Fruit fly (Drosophila melanogaster) whole organism, adult: Measurements from ENCODE around the gene Mic26-27.

Source experiments
- CG11617 ChIP-seq: fragments of 200-800 bp; sonication (Bioruptor generic); optimal IDR thresholded peaks from 2 replicates; lab custom pipeline; 2017; ENCODE audit warnings: mild to moderate bottlenecking, missing biosample characterization, missing genetic modification reagents, missing genetic modification characterization
- CG1620 ChIP-seq: fragments of 200-800 bp; sonication (Bioruptor generic); optimal IDR thresholded peaks from 2 replicates; lab custom pipeline; 2016; ENCODE audit warnings: missing biosample characterization, missing genetic modification characterization
- CG5204 ChIP-seq: fragments of 200-800 bp; sonication (Bioruptor generic); optimal IDR thresholded peaks from 2 replicates; lab custom pipeline; 2016; ENCODE audit warnings: missing biosample characterization, missing genetic modification characterization
- CG7045 ChIP-seq: fragments of 200-800 bp; sonication (Bioruptor generic); optimal IDR thresholded peaks from 2 replicates; lab custom pipeline; 2017; ENCODE audit warnings: missing biosample characterization, mild to moderate bottlenecking, missing genetic modification characterization
- CG7101 ChIP-seq: fragments of 200-800 bp; sonication (Bioruptor generic); optimal IDR thresholded peaks from 2 replicates; lab custom pipeline; 2018; ENCODE audit warnings: missing biosample characterization, mild to moderate bottlenecking, missing genetic modification characterization, moderate library complexity
- Hr96 ChIP-seq: fragments of 200-800 bp; sonication (Bioruptor generic); optimal IDR thresholded peaks from 2 replicates; lab custom pipeline; 2016; ENCODE audit warnings: missing biosample characterization, missing genetic modification characterization
- Mnt ChIP-seq: fragments of 200-800 bp; sonication (Bioruptor generic); optimal IDR thresholded peaks from 2 replicates; lab custom pipeline; 2016; ENCODE audit warnings: missing biosample characterization, mild to moderate bottlenecking, missing genetic modification characterization
- cnc ChIP-seq, 2 experiments: fragments of >200 bp; optimal IDR thresholded peaks; 2 replicates each; lab custom pipeline; 2017
- kay ChIP-seq: fragments of 200-800 bp; sonication (Bioruptor generic); peaks from one replicate; lab custom pipeline; 2016; ENCODE audit warnings: missing biosample characterization, missing genetic modification characterization, borderline replicate concordance
- ovo ChIP-seq: fragments of 200-800 bp; sonication (Bioruptor generic); optimal IDR thresholded peaks from 2 replicates; lab custom pipeline; 2016; ENCODE audit warnings: missing biosample characterization, missing genetic modification characterization
- pad ChIP-seq: fragments of 200-800 bp; sonication (Bioruptor generic); optimal IDR thresholded peaks from 3 replicates; lab custom pipeline; 2017; ENCODE audit warnings: missing biosample characterization, missing genetic modification characterization, mild to moderate bottlenecking, moderate library complexity, missing genetic modification reagents
- tj ChIP-seq: fragments of 200-800 bp; sonication (Bioruptor generic); optimal IDR thresholded peaks from 3 replicates; lab custom pipeline; 2017; ENCODE audit warnings: missing biosample characterization, mild to moderate bottlenecking, missing genetic modification characterization, moderate library complexity
- toe ChIP-seq: fragments of 200-800 bp; sonication (Bioruptor generic); optimal IDR thresholded peaks from 2 replicates; lab custom pipeline; 2016; ENCODE audit warnings: missing biosample characterization, missing genetic modification characterization

DNA sequence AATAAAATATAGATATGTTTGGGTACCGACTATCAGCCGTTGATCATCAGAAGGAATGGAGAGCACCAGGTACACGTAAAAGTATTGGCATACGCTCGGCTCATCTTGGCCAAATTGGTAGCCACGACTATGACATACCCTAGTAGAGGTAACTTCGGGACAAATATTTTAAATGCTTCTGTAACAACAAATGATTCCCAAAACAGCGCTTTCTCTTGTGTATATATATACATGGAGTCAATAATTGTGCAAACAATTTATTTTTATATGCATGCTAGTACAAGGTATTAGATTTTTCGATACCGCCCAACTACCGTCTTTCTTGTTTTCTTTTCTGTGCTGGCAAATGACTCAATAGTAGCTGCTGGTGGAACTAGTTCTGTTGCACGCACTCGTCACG lies 27.2 kb downstream of the Mic26-27 start:
- no peak for TF ChIP-seq pad (GFP tag; lab: Kevin White, UChicago)
- TF ChIP-seq ovo (GFP tag; lab: Kevin White, UChicago) = no peak
- no peak for TF ChIP-seq CG11617
- no peak for TF ChIP-seq tj (GFP tag; lab: Kevin White, UChicago)
- TF ChIP-seq CG5204 = no peak
- TF ChIP-seq Mnt (GFP tag; lab: Kevin White, UChicago) = no peak
- TF ChIP-seq CG7045 (GFP tag; lab: Kevin White, UChicago) = no peak
- no peak for TF ChIP-seq kay (GFP tag; lab: Kevin White, UChicago)
- no peak for TF ChIP-seq Hr96 (GFP tag; lab: Kevin White, UChicago)
- TF ChIP-seq CG1620 (GFP tag; lab: Kevin White, UChicago) = no peak
- TF ChIP-seq toe (GFP tag; lab: Kevin White, UChicago) = no peak
- no peak for TF ChIP-seq cnc (optimal IDR thresholded peaks at IDR 0.05; lab: Kevin White, UChicago)
- TF ChIP-seq CG7101 (tag; lab: Kevin White, UChicago) = no peak
